Fruit fly (Drosophila melanogaster) whole organism, pupa: ENCODE results near the gene CG13297.

ENCODE experiments used
- CG10348 ChIP-seq: fragments of 200-800 bp; sonication (Bioruptor generic); IDR thresholded peaks from 2 replicates; pipeline ENCODE4 v1.3.6; 2022; ENCODE audit warnings: missing biosample characterization, missing genetic modification characterization
- CG12605 ChIP-seq: fragments of 200-800 bp; sonication (Bioruptor generic); IDR thresholded peaks from 2 replicates; pipeline ENCODE4 v1.3.6; 2022; ENCODE audit warnings: missing biosample characterization, missing genetic modification characterization
- CG14655 ChIP-seq: fragments of 200-800 bp; sonication (Bioruptor generic); optimal IDR thresholded peaks from 3 replicates; lab custom pipeline; 2017; ENCODE audit warnings: mild to moderate bottlenecking, missing biosample characterization, missing genetic modification reagents, missing genetic modification characterization
- CG32121 ChIP-seq: fragments of 200-800 bp; sonication (Bioruptor generic); IDR thresholded peaks from 2 replicates; pipeline ENCODE4 v1.3.6; 2022; ENCODE audit warnings: missing biosample characterization, missing genetic modification characterization
- CG4496 ChIP-seq: fragments of 200-800 bp; sonication (Bioruptor generic); IDR thresholded peaks from 3 replicates; pipeline ENCODE4 v1.3.6; 2022; ENCODE audit warnings: missing biosample characterization, missing genetic modification characterization
- CG8159 ChIP-seq: fragments of 200-800 bp; sonication (Bioruptor generic); optimal IDR thresholded peaks from 3 replicates; lab custom pipeline; 2018; ENCODE audit warnings: missing biosample characterization, mild to moderate bottlenecking, missing genetic modification characterization, moderate library complexity
- CG8301 ChIP-seq: fragments of 200-800 bp; sonication (Bioruptor generic); optimal IDR thresholded peaks from 2 replicates; lab custom pipeline; 2018; ENCODE audit warnings: missing biosample characterization, mild to moderate bottlenecking, missing genetic modification characterization
- D1 ChIP-seq: fragments of 200-800 bp; sonication (Bioruptor generic); optimal IDR thresholded peaks from 2 replicates; lab custom pipeline; 2018; ENCODE audit warnings: missing biosample characterization, mild to moderate bottlenecking, missing genetic modification characterization, moderate library complexity
- fd96Ca ChIP-seq: fragments of 200-800 bp; sonication (Bioruptor generic); IDR thresholded peaks from 3 replicates; pipeline ENCODE4 v1.3.6; 2022; ENCODE audit warnings: missing biosample characterization, missing genetic modification characterization
- gl ChIP-seq: fragments of 200-800 bp; sonication (Bioruptor generic); optimal IDR thresholded peaks from 2 replicates; lab custom pipeline; 2018; ENCODE audit warnings: missing biosample characterization, mild to moderate bottlenecking, missing genetic modification characterization
- rn ChIP-seq: fragments of 200-800 bp; sonication (Bioruptor generic); IDR thresholded peaks from 2 replicates; pipeline ENCODE4 v1.3.6; 2022; ENCODE audit warnings: missing biosample characterization, missing genetic modification characterization

DNA sequence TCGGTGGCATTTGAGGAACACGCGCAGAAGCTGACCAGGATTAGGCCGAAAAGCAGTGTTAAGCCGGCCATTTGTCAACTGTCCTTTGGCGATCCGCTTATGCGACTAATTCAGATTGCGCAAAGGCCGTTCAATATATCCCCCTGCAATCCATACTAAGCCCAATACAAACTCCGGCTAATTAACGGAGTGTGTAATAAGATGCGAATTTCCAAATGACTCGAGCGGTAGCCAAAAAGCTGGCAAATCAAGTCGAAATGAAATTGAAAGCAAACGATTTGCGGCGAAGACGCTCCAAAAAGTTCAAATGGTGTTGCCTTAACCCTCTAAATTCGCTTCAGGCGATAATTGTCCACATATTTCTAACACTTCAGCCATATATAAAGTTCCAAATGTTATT, 14.9 kb downstream of the CG13297 start, which contains the start of gene Cpr65Aw:
- TF ChIP-seq CG8159 (tag; lab: Kevin White, UChicago) (no peak), CG8301 (tag; lab: Kevin White, UChicago) (no peak), rn (GFP tag; lab: Robert Waterston, UW) (no peak), gl (no peak), CG12605 (GFP tag; lab: Robert Waterston, UW) (no peak), fd96Ca (GFP tag; lab: Robert Waterston, UW) (no peak), CG14655 (GFP tag; lab: Kevin White, UChicago) (no peak), CG4496 (GFP tag; lab: Robert Waterston, UW) (no peak), D1 (tag; lab: Kevin White, UChicago) (no peak), CG10348 (no peak), CG32121 (GFP tag; lab: Robert Waterston, UW) (no peak)
